Worm (Caenorhabditis elegans): ENCODE measurements around the gene srg-67.

DNA sequence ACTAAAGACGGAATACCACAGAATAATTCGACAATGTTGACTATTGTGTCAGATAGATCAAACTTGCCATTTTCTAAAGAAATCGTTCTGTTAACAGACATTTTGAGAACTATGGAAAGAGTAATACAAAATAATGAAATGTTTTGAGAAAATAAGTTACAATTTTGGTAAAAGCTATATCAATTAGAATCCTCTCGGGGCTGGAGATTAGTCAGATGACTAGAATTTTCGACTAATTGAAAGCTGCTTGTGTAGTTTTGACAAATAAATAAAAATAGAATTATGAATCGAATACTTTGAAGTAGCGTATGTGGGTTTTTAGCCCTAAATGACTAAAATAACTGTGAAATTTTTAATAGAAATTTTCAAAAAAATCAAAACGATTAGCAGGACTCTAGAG is 22.1 kb upstream of the srg-67 start, which contains the start of gene srg-65:
- TF ChIP-seq unc-62 (GFP tag; optimal IDR thresholded peaks at IDR 0.05) = no peak
- no peak for TF ChIP-seq nhr-25 (tag; optimal IDR thresholded peaks at IDR 0.05)
- no peak for TF ChIP-seq ceh-9 (tag; optimal IDR thresholded peaks at IDR 0.05)
- no peak for TF ChIP-seq pqm-1 (tag; optimal IDR thresholded peaks at IDR 0.05)
- no peak for TF ChIP-seq nhr-23 (tag; optimal IDR thresholded peaks at IDR 0.05)
